Fruit fly (Drosophila melanogaster): ENCODE measurements around the gene pros.

Gene pros

dm6 chr3R:11456539-11456938, 128.3 kb downstream of the pros start:
- no peak for TF ChIP-seq noc (tag; optimal IDR thresholded peaks at IDR 0.05)
